Worm (Caenorhabditis elegans) whole organism, early embryonic: ENCODE results near the gene Y105C5B.15.

Experiments used
- B0310.2 ChIP-seq: sonication (generic microtip); optimal IDR thresholded peaks from 2 replicates; lab custom pipeline; 2016; ENCODE audit warnings: mild to moderate bottlenecking, missing genetic modification characterization, missing compliant biosample characterization
- ama-1 ChIP-seq: fragments of 150-350 bp; optimal IDR thresholded peaks from 2 replicates; lab custom pipeline; 2014
- ceh-36 ChIP-seq: sonication (generic microtip); optimal IDR thresholded peaks from 2 replicates; lab custom pipeline; 2016; ENCODE audit warnings: missing genetic modification characterization, inconsistent platforms, missing compliant biosample characterization
- ets-7 ChIP-seq: sonication (generic microtip); optimal IDR thresholded peaks from 2 replicates; lab custom pipeline; 2016; ENCODE audit warnings: missing genotype, missing genetic modification characterization, missing compliant biosample characterization
- flt-1 ChIP-seq: fragments of 200-800 bp; sonication (Bioruptor generic); IDR thresholded peaks from 2 replicates; pipeline ENCODE4 v1.3.6; 2022; ENCODE audit warnings: missing genetic modification characterization, missing compliant biosample characterization
- hmbx-1 ChIP-seq: sonication (generic microtip); optimal IDR thresholded peaks from 2 replicates; lab custom pipeline; 2016; ENCODE audit warnings: mild to moderate bottlenecking, missing genetic modification characterization, missing compliant biosample characterization
- hmg-4 ChIP-seq: fragments of 200-800 bp; sonication (Bioruptor generic); optimal IDR thresholded peaks from 2 replicates; lab custom pipeline; 2018; ENCODE audit warnings: mild to moderate bottlenecking, missing genetic modification characterization, missing compliant biosample characterization
- hnd-1 ChIP-seq: sonication (generic microtip); optimal IDR thresholded peaks from 2 replicates; lab custom pipeline; 2016; ENCODE audit warnings: missing genetic modification characterization, missing compliant biosample characterization
- sea-1 ChIP-seq: fragments of 200-800 bp; sonication (Bioruptor generic); conservative IDR thresholded peaks from 2 replicates; pipeline ENCODE4 v1.3.6; 2022; ENCODE audit warnings: missing genetic modification characterization, missing compliant biosample characterization
- tbx-37 ChIP-seq: fragments of 200-800 bp; sonication (Bioruptor generic); conservative IDR thresholded peaks from 2 replicates; pipeline ENCODE4 v1.3.6; 2022; ENCODE audit warnings: missing genetic modification reagents, missing genetic modification characterization, missing compliant biosample characterization
- tra-4 ChIP-seq: sonication (generic microtip); optimal IDR thresholded peaks from 2 replicates; lab custom pipeline; 2017; ENCODE audit warnings: missing genetic modification characterization, missing compliant biosample characterization

ce11 chrIV:15951640-15952039 lies at the start of gene Y105C5B.15:
- TF ChIP-seq ama-1: no peak
- TF ChIP-seq ets-7 (tag; lab: Kevin White, UChicago): no peak
- no peak for TF ChIP-seq ceh-36 (tag; lab: Kevin White, UChicago)
- no peak for TF ChIP-seq hnd-1 (tag; lab: Kevin White, UChicago)
- TF ChIP-seq sea-1 (GFP tag; lab: Robert Waterston, UW): no peak
- TF ChIP-seq tra-4: no peak
- TF ChIP-seq hmg-4 (GFP tag; lab: Kevin White, UChicago): no peak
- no peak for TF ChIP-seq hmbx-1 (tag; lab: Kevin White, UChicago)
- no peak for TF ChIP-seq flt-1
- TF ChIP-seq tbx-37 (GFP tag; lab: Robert Waterston, UW): no peak
- TF ChIP-seq B0310.2 (tag; lab: Kevin White, UChicago): no peak
